Fruit fly (Drosophila melanogaster): Measurements from ENCODE around the gene CG13795.

The CG13795 gene

dm6 chr2L:7690961-7691360, 35.1 kb downstream of the CG13795 start, which contains the start of gene CG18585:
TSS of gene CG18585 (minus strand) at chr2L:7691061.
- TF ChIP-seq pan (optimal IDR thresholded peaks at IDR 0.05) (no peak), EcR (GFP tag; optimal IDR thresholded peaks at IDR 0.05) (no peak), usp (GFP tag; optimal IDR thresholded peaks at IDR 0.05) (no peak), CG8478 (optimal IDR thresholded peaks at IDR 0.05) (no peak), psq (optimal IDR thresholded peaks at IDR 0.05) (no peak)

- TF ChIP-seq EcR (GFP tag; optimal IDR thresholded peaks at IDR 0.05) (no peak), usp (GFP tag; optimal IDR thresholded peaks at IDR 0.05) (no peak), CG8478 (optimal IDR thresholded peaks at IDR 0.05) (no peak), pan (optimal IDR thresholded peaks at IDR 0.05) (no peak), Dll (optimal IDR thresholded peaks at IDR 0.05) (no peak), psq (optimal IDR thresholded peaks at IDR 0.05) (no peak)
These were observed 35.6 kb downstream of the CG13795 start for dm6 chr2L:7690449-7690848.

dm6 chr2L:7685290-7685689, 40.8 kb downstream of the CG13795 start:
- TF ChIP-seq Dll (optimal IDR thresholded peaks at IDR 0.05) (no peak), EcR (GFP tag; optimal IDR thresholded peaks at IDR 0.05) (no peak), CG8478 (optimal IDR thresholded peaks at IDR 0.05) (no peak)

dm6 chr2L:7680298-7680697, 45.8 kb downstream of the CG13795 start:
- no peak for TF ChIP-seq psq (optimal IDR thresholded peaks at IDR 0.05)

dm6 chr2L:7678095-7678784, 47.9 kb downstream of the CG13795 start:
- TF ChIP-seq pan (optimal IDR thresholded peaks at IDR 0.05) (no peak), CG8478 (optimal IDR thresholded peaks at IDR 0.05) (no peak), psq (optimal IDR thresholded peaks at IDR 0.05) (no peak), EcR (GFP tag; optimal IDR thresholded peaks at IDR 0.05) (no peak), Dll (optimal IDR thresholded peaks at IDR 0.05) (no peak), usp (GFP tag; optimal IDR thresholded peaks at IDR 0.05) (no peak)

- TF ChIP-seq CG8478 (optimal IDR thresholded peaks at IDR 0.05) (no peak), EcR (GFP tag; optimal IDR thresholded peaks at IDR 0.05) (no peak), usp (GFP tag; optimal IDR thresholded peaks at IDR 0.05) (no peak), psq (optimal IDR thresholded peaks at IDR 0.05) (no peak), pan (optimal IDR thresholded peaks at IDR 0.05) (no peak), Dll (optimal IDR thresholded peaks at IDR 0.05) (no peak)
These were observed 49.1 kb downstream of the CG13795 start for dm6 chr2L:7676982-7677381.

- no peak for TF ChIP-seq usp (GFP tag; optimal IDR thresholded peaks at IDR 0.05)
- no peak for TF ChIP-seq Dll (optimal IDR thresholded peaks at IDR 0.05)
These were observed 50.3 kb downstream of the CG13795 start for dm6 chr2L:7675754-7676178.

dm6 chr2L:7675028-7675749, 50.9 kb downstream of the CG13795 start, which contains the start of gene Slob:
TSS of gene Slob (minus strand) at chr2L:7675078.
- TF ChIP-seq pan (optimal IDR thresholded peaks at IDR 0.05) (no peak), EcR (GFP tag; optimal IDR thresholded peaks at IDR 0.05) (no peak), Dll (optimal IDR thresholded peaks at IDR 0.05) (no peak), CG8478 (optimal IDR thresholded peaks at IDR 0.05) (no peak), usp (GFP tag; optimal IDR thresholded peaks at IDR 0.05) (no peak), psq (optimal IDR thresholded peaks at IDR 0.05) (no peak)
